Worm (Caenorhabditis elegans): ENCODE data around the gene hmit-1.3.
A peak's percentile ranks its signal among the peaks of the same experiment; 100 is the strongest.

Gene hmit-1.3

DNA sequence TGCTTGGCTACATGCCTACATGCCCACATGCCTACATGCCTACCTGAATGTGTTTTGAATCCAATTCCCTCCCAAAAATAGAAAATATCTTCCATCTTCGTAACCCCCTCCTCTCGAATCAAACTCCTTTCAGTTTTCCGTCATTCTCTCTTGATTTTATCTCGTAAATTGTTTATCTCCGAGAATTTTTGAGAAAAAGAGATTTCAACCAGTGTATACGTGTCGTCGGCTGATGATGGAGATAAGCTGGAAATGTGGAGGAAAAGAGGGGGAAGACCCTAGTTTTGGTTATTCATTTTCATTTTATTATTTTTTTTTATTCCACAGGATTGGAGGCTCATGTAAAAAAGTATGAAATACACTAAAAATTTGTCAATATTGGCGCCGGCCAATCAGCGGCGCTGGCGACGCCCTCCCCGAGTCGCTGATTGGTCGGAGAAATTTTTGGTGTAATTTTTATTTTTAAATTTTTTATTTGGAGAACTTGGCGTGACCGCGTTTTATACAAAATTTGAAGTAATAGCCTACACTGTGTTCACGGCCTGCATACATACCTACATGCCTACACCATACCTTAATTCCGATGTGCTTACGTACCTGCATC, 40.5 kb downstream of the hmit-1.3 start:
- TF ChIP-seq che-1 (tag; optimal IDR thresholded peaks at IDR 0.05) (no peak), F13H6.1 (tag; optimal IDR thresholded peaks at IDR 0.05) (no peak), ama-1 (optimal IDR thresholded peaks at IDR 0.05) (no peak), nfya-1 (tag; optimal IDR thresholded peaks at IDR 0.05) (peak; percentile 86)

DNA sequence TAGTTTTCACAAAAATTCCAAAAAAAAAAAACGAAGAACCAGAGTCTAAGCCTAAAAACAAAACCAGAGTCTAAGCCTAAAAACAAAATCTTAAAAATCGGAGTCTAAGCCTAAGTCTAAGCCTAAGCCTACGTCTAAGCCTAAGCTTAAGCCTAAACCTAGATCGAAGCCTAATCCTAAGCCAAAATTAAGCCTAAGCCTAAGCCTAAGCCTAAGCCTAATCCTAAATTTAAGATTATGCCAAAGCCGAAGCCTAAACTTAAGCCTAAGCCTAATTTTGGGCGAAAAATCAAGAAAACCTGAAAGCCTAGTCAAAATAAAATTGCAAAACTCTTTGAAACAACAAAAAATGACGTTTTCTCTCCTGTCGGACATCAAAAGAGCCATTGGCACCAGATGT, 42.0 kb downstream of the hmit-1.3 start:
- peak; percentile 90 for TF ChIP-seq dve-1 (tag; optimal IDR thresholded peaks at IDR 0.05)
- TF ChIP-seq ceh-45 (GFP tag; IDR thresholded peaks at IDR 0.05): no peak

- peak; percentile 87 for TF ChIP-seq rnt-1 (tag; optimal IDR thresholded peaks at IDR 0.05)
- TF ChIP-seq pax-1 (tag; optimal IDR thresholded peaks at IDR 0.05): no peak
- TF ChIP-seq unc-55 (GFP tag; optimal IDR thresholded peaks at IDR 0.05): no peak
- TF ChIP-seq elt-2 (tag; optimal IDR thresholded peaks at IDR 0.05): peak; percentile 88
- peak; percentile 99 for TF ChIP-seq ceh-31 (tag; optimal IDR thresholded peaks at IDR 0.05)
- peak; percentile 86 for TF ChIP-seq pag-3 (tag; optimal IDR thresholded peaks at IDR 0.05; ENCODE audit: borderline replicate concordance)
- TF ChIP-seq dve-1 (tag; optimal IDR thresholded peaks at IDR 0.05): no peak
- TF ChIP-seq zip-5 (tag; optimal IDR thresholded peaks at IDR 0.05): peak; percentile 98
- no peak for TF ChIP-seq hlh-6 (tag; optimal IDR thresholded peaks at IDR 0.05)
- TF ChIP-seq ama-1 (optimal IDR thresholded peaks at IDR 0.05): no peak
- peak; percentile 74 for TF ChIP-seq pha-2 (tag; optimal IDR thresholded peaks at IDR 0.05)
- no peak for TF ChIP-seq ceh-9 (tag; optimal IDR thresholded peaks at IDR 0.05)
- peak; percentile 59 for TF ChIP-seq ceh-19 (GFP tag; optimal IDR thresholded peaks at IDR 0.05)
- TF ChIP-seq ceh-2 (tag; optimal IDR thresholded peaks at IDR 0.05): peak; percentile 96
- peak; percentile 71 for TF ChIP-seq sdc-2 (tag; optimal IDR thresholded peaks at IDR 0.05)
- TF ChIP-seq ceh-24 (tag; optimal IDR thresholded peaks at IDR 0.05): no peak
- TF ChIP-seq pat-9 (tag; optimal IDR thresholded peaks at IDR 0.05): no peak
- peak; percentile 32 for TF ChIP-seq ceh-18 (tag; optimal IDR thresholded peaks at IDR 0.05)
- no peak for TF ChIP-seq hlh-30 (tag; optimal IDR thresholded peaks at IDR 0.05; ENCODE audit: insufficient read depth)
- peak; percentile 71 for TF ChIP-seq ceh-34 (tag; optimal IDR thresholded peaks at IDR 0.05)
- peak; percentile 94 for TF ChIP-seq lim-6 (tag; optimal IDR thresholded peaks at IDR 0.05)
- no peak for TF ChIP-seq ceh-45 (GFP tag; IDR thresholded peaks at IDR 0.05)
- TF ChIP-seq ceh-14 (tag; optimal IDR thresholded peaks at IDR 0.05): peak; percentile 95
- peak; percentile 76 for TF ChIP-seq fkh-6 (tag; optimal IDR thresholded peaks at IDR 0.05)
- TF ChIP-seq pha-4 (tag; optimal IDR thresholded peaks at IDR 0.05): no peak
- no peak for TF ChIP-seq ceh-48 (tag; optimal IDR thresholded peaks at IDR 0.05)
- TF ChIP-seq nfya-1 (tag; optimal IDR thresholded peaks at IDR 0.05): no peak
- TF ChIP-seq T23F11.4 (GFP tag; optimal IDR thresholded peaks at IDR 0.05): no peak
- TF ChIP-seq ceh-6 (GFP tag; optimal IDR thresholded peaks at IDR 0.05): no peak
- peak; percentile 99 for TF ChIP-seq tbx-7 (tag; optimal IDR thresholded peaks at IDR 0.05)
- no peak for TF ChIP-seq K02D7.2 (tag; optimal IDR thresholded peaks at IDR 0.05)
- no peak for TF ChIP-seq sox-4 (tag; optimal IDR thresholded peaks at IDR 0.05)
- TF ChIP-seq dmd-4 (tag; optimal IDR thresholded peaks at IDR 0.05; ENCODE audit: borderline replicate concordance): peak; percentile 44
- TF ChIP-seq ahr-1 (tag; optimal IDR thresholded peaks at IDR 0.05): peak; percentile 90
- no peak for TF ChIP-seq fkh-10 (GFP tag; optimal IDR thresholded peaks at IDR 0.05)
- no peak for TF ChIP-seq ceh-22 (tag; optimal IDR thresholded peaks at IDR 0.05)
- TF ChIP-seq elt-4 (tag; optimal IDR thresholded peaks at IDR 0.05): peak; percentile 75
- peak; percentile 93 for TF ChIP-seq hlh-8 (tag; optimal IDR thresholded peaks at IDR 0.05)
- TF ChIP-seq unc-86 (tag; optimal IDR thresholded peaks at IDR 0.05): peak; percentile 82
- no peak for TF ChIP-seq nhr-232 (tag; optimal IDR thresholded peaks at IDR 0.05)
- TF ChIP-seq ref-2 (tag; optimal IDR thresholded peaks at IDR 0.05): peak; percentile 95
- peak; percentile 22 for TF ChIP-seq syd-9 (tag; optimal IDR thresholded peaks at IDR 0.05)
- TF ChIP-seq ttx-3 (tag; optimal IDR thresholded peaks at IDR 0.05): peak; percentile 72
- TF ChIP-seq C08G9.2 (tag; optimal IDR thresholded peaks at IDR 0.05): peak; percentile 99
- peak; percentile 98 for TF ChIP-seq ets-4 (tag; optimal IDR thresholded peaks at IDR 0.05)
- no peak for TF ChIP-seq npax-4 (tag; optimal IDR thresholded peaks at IDR 0.05)
- TF ChIP-seq fax-1 (tag; optimal IDR thresholded peaks at IDR 0.05): peak; percentile 95
Measured at ce11 chrIII:3476245-3476644, 43.2 kb downstream of the hmit-1.3 start.
